Worm (Caenorhabditis elegans): ENCODE results near the gene frpr-9.

Gene frpr-9

ce11 chrV:10966874-10967273 lies 25.0 kb upstream of the frpr-9 start:
- TF ChIP-seq elt-3 (tag; optimal IDR thresholded peaks at IDR 0.05) (no peak), tbx-8 (GFP tag; optimal IDR thresholded peaks at IDR 0.05) (no peak), mep-1 (tag; optimal IDR thresholded peaks at IDR 0.05) (no peak), sptf-1 (tag; optimal IDR thresholded peaks at IDR 0.05) (no peak), flh-1 (GFP tag; optimal IDR thresholded peaks at IDR 0.05) (no peak)

ce11 chrV:10967594-10968273 lies 24.2 kb upstream of the frpr-9 start:
- TF ChIP-seq nhr-76 (tag; optimal IDR thresholded peaks at IDR 0.05) (no peak), blmp-1 (tag; optimal IDR thresholded peaks at IDR 0.05) (no peak), ceh-83 (GFP tag; optimal IDR thresholded peaks at IDR 0.05) (no peak), lsy-2 (tag; optimal IDR thresholded peaks at IDR 0.05) (no peak), nhr-237 (tag; optimal IDR thresholded peaks at IDR 0.05) (no peak)

- TF ChIP-seq nhr-2 (tag; optimal IDR thresholded peaks at IDR 0.05) (no peak), unc-62 (GFP tag; optimal IDR thresholded peaks at IDR 0.05) (no peak), nhr-12 (tag; optimal IDR thresholded peaks at IDR 0.05) (no peak), blmp-1 (tag; optimal IDR thresholded peaks at IDR 0.05) (no peak), ham-2 (GFP tag; optimal IDR thresholded peaks at IDR 0.05) (no peak), cnd-1 (tag; optimal IDR thresholded peaks at IDR 0.05) (no peak)
These were observed 21.8 kb upstream of the frpr-9 start, which contains the start of gene F17C11.22 for ce11 chrV:10970070-10970469. Gene F17C11.22, minus strand, starts transcription at chrV:10970170.

- TF ChIP-seq ces-1 (GFP tag; optimal IDR thresholded peaks at IDR 0.05) (no peak), ztf-11 (tag; optimal IDR thresholded peaks at IDR 0.05) (no peak), bed-3 (GFP tag; optimal IDR thresholded peaks at IDR 0.05) (no peak), mls-2 (tag; optimal IDR thresholded peaks at IDR 0.05) (no peak), ceh-39 (tag; optimal IDR thresholded peaks at IDR 0.05) (no peak), elt-1 (tag; optimal IDR thresholded peaks at IDR 0.05; ENCODE audit: borderline replicate concordance, insufficient read depth) (no peak), nhr-237 (tag; optimal IDR thresholded peaks at IDR 0.05) (no peak), unc-120 (tag; optimal IDR thresholded peaks at IDR 0.05; ENCODE audit: poor library complexity, severe bottlenecking) (no peak), pha-4 (tag; optimal IDR thresholded peaks at IDR 0.05) (no peak), M03D4.4 (tag; optimal IDR thresholded peaks at IDR 0.05) (no peak), mab-5 (tag; optimal IDR thresholded peaks at IDR 0.05) (no peak), ceh-43 (GFP tag; optimal IDR thresholded peaks at IDR 0.05) (no peak), flh-1 (GFP tag; optimal IDR thresholded peaks at IDR 0.05) (no peak), nhr-2 (tag; optimal IDR thresholded peaks at IDR 0.05) (no peak), lin-13 (tag; optimal IDR thresholded peaks at IDR 0.05) (no peak), unc-62 (GFP tag; optimal IDR thresholded peaks at IDR 0.05) (no peak), sptf-1 (tag; optimal IDR thresholded peaks at IDR 0.05) (no peak)
These were observed 21.0 kb upstream of the frpr-9 start for ce11 chrV:10970930-10971329.

- TF ChIP-seq blmp-1 (tag; optimal IDR thresholded peaks at IDR 0.05): no peak
- TF ChIP-seq ztf-11 (tag; optimal IDR thresholded peaks at IDR 0.05): no peak
- TF ChIP-seq drap-1 (GFP tag; optimal IDR thresholded peaks at IDR 0.05): no peak
- no peak for TF ChIP-seq nhr-76 (tag; optimal IDR thresholded peaks at IDR 0.05)
- no peak for TF ChIP-seq M03D4.4 (tag; optimal IDR thresholded peaks at IDR 0.05)
- no peak for TF ChIP-seq zip-8 (tag; optimal IDR thresholded peaks at IDR 0.05)
- TF ChIP-seq lin-13 (tag; optimal IDR thresholded peaks at IDR 0.05): no peak
- TF ChIP-seq elt-3 (tag; optimal IDR thresholded peaks at IDR 0.05): no peak
- no peak for TF ChIP-seq lsy-2 (tag; optimal IDR thresholded peaks at IDR 0.05)
- no peak for TF ChIP-seq ham-2 (GFP tag; optimal IDR thresholded peaks at IDR 0.05)
These were observed 16.8 kb upstream of the frpr-9 start for ce11 chrV:10975091-10975490.

ce11 chrV:10981113-10981512 lies 10.8 kb upstream of the frpr-9 start, which contains the start of gene fig-1:
Gene fig-1, minus strand, starts transcription at chrV:10981213.
- no peak for TF ChIP-seq bed-3 (GFP tag; optimal IDR thresholded peaks at IDR 0.05)
- no peak for TF ChIP-seq ceh-39 (tag; optimal IDR thresholded peaks at IDR 0.05)
- TF ChIP-seq drap-1 (GFP tag; optimal IDR thresholded peaks at IDR 0.05): no peak
- no peak for TF ChIP-seq nhr-2 (tag; optimal IDR thresholded peaks at IDR 0.05)
- no peak for TF ChIP-seq nhr-237 (tag; optimal IDR thresholded peaks at IDR 0.05)
- no peak for TF ChIP-seq unc-62 (GFP tag; optimal IDR thresholded peaks at IDR 0.05)
- TF ChIP-seq mep-1 (tag; optimal IDR thresholded peaks at IDR 0.05): no peak
- no peak for TF ChIP-seq cnd-1 (tag; optimal IDR thresholded peaks at IDR 0.05)
- TF ChIP-seq lin-32 (GFP tag; optimal IDR thresholded peaks at IDR 0.05): no peak
- no peak for TF ChIP-seq mab-5 (tag; optimal IDR thresholded peaks at IDR 0.05)
- TF ChIP-seq mls-2 (tag; optimal IDR thresholded peaks at IDR 0.05): no peak
- TF ChIP-seq pha-4 (tag; optimal IDR thresholded peaks at IDR 0.05): no peak
- no peak for TF ChIP-seq hlh-1 (tag; optimal IDR thresholded peaks at IDR 0.05)
- TF ChIP-seq sem-2 (GFP tag; optimal IDR thresholded peaks at IDR 0.05): no peak
- no peak for TF ChIP-seq elt-1 (tag; optimal IDR thresholded peaks at IDR 0.05; ENCODE audit: borderline replicate concordance, insufficient read depth)
- no peak for TF ChIP-seq lsy-2 (tag; optimal IDR thresholded peaks at IDR 0.05)
- no peak for TF ChIP-seq unc-120 (tag; optimal IDR thresholded peaks at IDR 0.05; ENCODE audit: poor library complexity, severe bottlenecking)
- TF ChIP-seq sptf-1 (tag; optimal IDR thresholded peaks at IDR 0.05): no peak

Data from whole organism, mixed stage, embryonic.